Fruit fly (Drosophila melanogaster) S2 (cell line): ENCODE data around the gene CG11600.

Experiments used
- CG8478 ChIP-seq: fragments of >200 bp; optimal IDR thresholded peaks from 2 replicates; lab custom pipeline; 2018
- CTCF ChIP-seq, 2 experiments: fragments of >200 bp; optimal IDR thresholded peaks; 2 replicates each; lab custom pipeline; 2018

CG11600 gene

DNA sequence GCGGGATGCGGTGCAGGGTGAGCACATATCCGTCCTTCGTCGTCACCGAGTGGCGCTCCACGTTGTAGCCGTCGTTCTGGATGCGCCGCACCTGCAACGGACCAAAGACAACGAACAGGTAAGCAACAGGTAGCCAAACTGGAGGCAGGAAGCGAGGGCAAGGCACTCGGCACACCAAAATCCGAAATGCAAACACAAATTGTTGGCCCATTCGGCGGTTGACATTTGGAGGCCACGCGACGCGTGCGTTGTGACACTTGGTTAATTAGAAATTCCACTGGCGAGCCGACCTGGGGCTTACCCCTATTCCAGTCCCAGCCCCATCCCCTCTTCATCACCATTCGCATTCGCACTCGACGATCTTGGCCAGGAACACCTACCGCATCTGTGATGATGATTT is 5.3 kb downstream of the CG11600 start:
- TF ChIP-seq CTCF (optimal IDR thresholded peaks at IDR 0.05; lab: Kevin White, UChicago), result no peak
- TF ChIP-seq CG8478 (lab: Kevin White, UChicago), result no peak

DNA sequence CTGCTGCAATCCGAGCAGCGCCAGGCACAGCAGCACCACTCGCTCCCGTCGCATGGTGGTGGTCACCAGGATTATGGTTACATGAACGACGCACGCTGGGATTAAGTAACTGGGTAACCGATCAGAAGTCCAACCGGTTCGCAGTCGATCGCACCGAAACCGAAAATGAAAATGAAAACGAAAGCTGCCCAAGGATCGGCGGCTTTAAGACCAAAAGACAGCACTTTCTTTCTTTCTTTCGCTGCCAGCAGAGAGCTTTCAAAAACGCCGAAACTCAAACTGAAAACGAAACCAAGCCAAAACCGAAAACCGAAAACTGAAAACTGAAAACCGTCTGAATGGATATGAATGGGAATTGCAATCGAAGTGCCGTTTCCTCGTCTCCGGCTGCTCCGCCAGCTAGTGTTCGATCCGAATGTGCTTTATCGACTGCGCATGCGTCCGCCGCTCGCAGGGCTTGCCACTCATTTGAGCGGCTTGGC is 5.8 kb downstream of the CG11600 start, which contains the start of gene CG6753:
TSS of gene CG6753 (minus strand) at position 432 of the 482 bp plus-strand sequence.
- TF ChIP-seq CTCF (optimal IDR thresholded peaks at IDR 0.05; lab: Kevin White, UChicago), result no peak
- no peak for TF ChIP-seq CG8478 (lab: Kevin White, UChicago)

DNA sequence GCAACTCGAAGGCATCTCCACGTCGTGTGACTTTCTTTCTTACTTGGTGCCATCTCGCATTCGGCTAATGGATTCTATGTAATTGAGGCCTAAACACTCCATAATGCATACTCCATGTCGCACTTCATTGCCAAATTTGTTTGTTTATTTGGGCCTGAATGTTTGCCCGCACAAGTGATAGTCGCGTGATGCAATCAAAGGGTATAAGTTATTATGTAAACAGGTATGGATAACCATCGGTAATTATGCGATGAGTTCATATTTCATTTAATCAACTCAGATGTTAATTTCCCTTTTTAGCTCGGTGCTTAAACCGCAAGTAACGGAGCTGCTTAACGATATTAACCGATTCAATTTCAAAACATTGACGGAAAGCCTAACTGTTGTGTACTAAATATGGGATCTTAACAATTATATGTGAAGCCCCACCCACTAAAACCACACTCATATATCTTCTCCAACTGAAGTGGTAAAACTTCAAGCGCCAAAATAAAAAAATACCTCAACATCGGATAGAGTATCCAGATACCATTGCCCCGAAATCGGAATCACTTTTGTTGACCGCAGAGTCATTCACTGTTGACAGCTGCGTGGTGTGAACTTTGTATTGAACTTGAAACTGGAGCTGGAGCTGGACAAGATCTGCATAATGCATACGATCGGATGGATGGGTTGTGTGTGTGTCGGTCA is 8.4 kb downstream of the CG11600 start:
- TF ChIP-seq CG8478 (lab: Kevin White, UChicago) (no peak), CTCF (optimal IDR thresholded peaks at IDR 0.05; lab: Kevin White, UChicago) (no peak)

DNA sequence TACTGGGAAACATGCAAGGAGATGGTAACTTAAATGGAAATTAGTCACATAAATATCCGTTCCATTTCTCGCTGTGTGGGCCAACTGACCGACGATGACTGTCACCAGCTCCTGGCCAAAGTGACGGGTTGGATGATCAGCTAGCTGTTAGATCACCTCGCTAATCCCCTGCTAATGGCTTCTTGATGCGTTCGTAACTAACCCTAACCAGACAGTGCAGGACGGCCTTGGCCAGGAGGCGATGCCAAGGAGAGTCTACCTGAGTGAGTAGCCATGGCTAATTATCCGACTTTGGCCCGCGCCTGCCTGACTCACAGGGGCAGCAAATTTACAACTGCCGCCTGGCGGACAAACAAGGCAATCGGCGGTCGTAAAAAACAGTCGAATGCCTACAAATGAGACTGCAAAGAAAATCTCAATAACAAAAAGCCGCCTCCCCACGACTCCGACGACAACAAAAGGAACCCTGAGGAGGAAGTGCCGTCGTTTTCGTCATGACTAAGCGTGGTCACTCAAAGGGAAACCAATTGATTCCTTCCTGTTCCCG is 9.5 kb downstream of the CG11600 start:
- TF ChIP-seq CTCF (optimal IDR thresholded peaks at IDR 0.05; lab: Kevin White, UChicago), result no peak
- no peak for TF ChIP-seq CG8478 (lab: Kevin White, UChicago)

DNA sequence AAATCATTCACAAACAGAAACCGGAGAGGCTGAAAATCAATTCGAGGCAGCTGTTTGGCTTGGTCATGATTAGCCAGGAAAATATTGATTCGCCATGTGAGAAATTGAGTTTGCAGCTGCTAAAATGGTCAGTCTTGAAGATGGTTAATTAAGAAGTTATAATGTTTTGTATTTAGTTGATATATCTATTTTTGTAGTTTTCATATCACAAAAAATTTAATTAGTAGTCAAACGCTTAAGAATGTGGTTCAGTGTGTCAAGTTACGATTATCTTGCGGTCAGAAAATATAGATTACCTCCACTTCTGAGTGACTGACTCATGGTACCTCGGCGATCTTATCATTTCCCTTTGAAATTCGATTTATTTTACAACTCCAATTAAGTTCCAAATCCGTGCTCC is 10.6 kb downstream of the CG11600 start:
- TF ChIP-seq CTCF (optimal IDR thresholded peaks at IDR 0.05; lab: Kevin White, UChicago) (no peak), CG8478 (lab: Kevin White, UChicago) (no peak)

DNA sequence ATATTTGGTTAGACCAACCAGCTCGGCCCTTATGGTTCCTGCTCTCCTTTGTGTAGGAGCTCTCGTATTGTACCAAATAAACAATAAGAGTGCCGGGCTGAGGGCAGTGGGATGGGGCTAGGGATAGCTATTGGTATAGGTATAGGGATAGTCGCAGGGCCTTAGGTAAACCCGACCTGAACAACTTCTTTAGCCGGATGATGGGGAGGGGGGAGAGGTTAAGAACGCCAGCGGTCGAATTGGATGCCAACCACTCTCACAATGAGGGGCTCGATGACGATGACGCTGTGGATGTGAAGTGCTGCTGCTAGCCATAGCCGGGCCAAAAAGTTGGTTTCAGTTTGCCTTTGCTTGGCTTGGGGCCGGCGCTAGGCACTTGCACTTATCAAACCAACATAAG is 11.0 kb downstream of the CG11600 start:
- TF ChIP-seq CG8478 (lab: Kevin White, UChicago) (no peak), CTCF (optimal IDR thresholded peaks at IDR 0.05; lab: Kevin White, UChicago) (no peak)

DNA sequence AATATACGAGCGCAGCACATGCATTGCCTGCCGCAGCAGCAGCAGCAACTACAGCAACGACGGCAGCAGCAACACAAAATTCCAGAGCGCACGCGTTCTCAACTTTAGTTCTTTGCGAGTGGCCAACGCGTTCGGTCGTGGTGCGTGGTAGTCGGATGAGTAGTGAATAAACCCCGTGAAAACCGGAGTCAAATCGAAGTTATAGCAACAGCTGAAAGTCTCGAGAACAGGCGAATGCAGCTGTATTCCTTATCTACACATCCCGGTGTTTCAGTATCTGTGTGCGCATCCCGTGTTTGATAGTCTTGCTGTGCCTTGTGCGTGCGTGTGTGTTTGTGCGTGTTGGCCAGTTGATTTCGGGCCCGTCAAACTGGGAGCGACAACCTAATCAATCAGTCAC is 11.6 kb downstream of the CG11600 start, which contains the start of gene Dtg:
TSS of gene Dtg (plus strand) at position 105 of the 400 bp plus-strand sequence.
- TF ChIP-seq CTCF (optimal IDR thresholded peaks at IDR 0.05; lab: Kevin White, UChicago) (no peak), CG8478 (lab: Kevin White, UChicago) (no peak)

DNA sequence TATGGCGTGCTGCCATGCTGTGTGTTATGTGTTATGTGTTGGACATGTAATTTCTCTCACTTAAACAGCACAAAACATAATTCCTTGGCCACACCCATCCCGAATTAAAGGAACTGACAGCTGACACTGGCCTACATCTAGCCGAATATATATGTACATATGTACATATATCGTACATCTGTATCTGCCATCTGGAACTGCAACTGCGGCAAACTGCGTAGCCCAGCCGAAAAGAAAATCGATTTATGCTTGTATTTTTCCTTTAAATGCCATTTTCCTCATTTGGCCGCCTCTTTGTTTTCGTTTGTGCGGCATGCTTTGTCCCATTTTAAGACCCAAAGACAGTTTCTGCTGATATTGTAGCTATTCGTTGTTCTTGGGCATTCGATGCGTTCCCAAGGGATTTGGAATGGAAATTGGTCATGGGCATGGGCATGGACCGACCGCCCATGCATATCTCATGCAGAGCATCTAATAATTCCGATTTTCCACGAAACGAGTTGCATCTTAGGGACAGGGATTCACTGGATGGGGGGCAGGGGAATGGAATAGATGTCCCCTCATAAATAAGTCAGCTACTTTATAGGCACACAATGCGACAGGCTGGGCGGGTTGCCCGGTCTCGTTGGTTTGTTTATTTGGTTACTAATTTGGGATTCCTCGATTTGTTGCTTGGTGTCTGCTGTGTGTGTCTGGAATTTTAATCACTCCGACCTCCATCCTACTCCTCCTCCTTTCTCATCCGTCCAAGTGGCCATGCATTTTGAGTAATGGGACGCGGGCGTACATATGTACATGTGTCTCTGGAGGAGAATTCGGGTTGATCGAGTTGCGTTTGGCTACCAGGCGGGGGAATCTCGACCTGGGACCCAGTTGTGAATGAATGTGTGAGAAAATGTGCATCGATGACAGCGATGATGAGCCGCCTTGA is 13.0 kb downstream of the CG11600 start:
- TF ChIP-seq CG8478 (lab: Kevin White, UChicago) (no peak), CTCF (optimal IDR thresholded peaks at IDR 0.05; lab: Kevin White, UChicago) (no peak)

DNA sequence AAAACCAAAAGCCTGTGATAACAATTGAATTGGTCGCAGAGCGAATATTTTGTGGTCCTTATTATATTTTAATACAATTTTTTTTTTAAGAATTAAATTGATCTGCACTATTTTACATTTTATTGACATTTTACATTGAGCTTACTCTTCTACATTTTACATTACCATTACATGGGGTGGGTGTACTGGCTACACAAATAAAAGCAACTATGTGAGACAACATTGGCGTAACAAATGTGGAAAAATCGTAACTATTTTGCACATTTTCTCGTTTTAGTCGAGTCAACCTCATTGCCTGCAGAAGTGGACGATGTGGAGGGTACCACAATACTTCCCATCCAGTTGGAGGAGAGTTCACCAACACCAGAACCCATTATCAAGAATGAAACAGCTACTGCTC is 14.2 kb downstream of the CG11600 start:
- TF ChIP-seq CG8478 (lab: Kevin White, UChicago) (no peak), CTCF (optimal IDR thresholded peaks at IDR 0.05; lab: Kevin White, UChicago) (peak; percentile 67 to 77)

DNA sequence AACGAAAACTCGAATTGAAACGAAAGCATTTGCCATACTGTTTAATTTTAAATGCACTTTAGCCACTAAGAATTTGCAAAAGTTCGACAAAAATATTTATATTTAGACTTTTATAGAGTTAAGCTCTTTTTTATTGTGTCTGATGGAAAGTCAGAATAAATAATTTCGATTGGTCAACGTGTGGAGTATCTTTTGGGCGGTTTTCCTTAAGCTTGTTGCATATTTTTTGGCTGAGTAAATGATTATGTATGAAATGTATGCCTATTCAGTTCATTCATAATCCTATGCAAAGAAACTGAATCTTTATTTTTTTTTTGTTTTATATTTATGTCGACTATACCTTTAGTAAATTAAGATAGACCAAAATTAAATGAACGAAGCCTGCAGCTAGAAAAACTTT is 16.4 kb downstream of the CG11600 start:
- TF ChIP-seq CG8478 (lab: Kevin White, UChicago), result no peak
- no peak for TF ChIP-seq CTCF (optimal IDR thresholded peaks at IDR 0.05; lab: Kevin White, UChicago)

DNA sequence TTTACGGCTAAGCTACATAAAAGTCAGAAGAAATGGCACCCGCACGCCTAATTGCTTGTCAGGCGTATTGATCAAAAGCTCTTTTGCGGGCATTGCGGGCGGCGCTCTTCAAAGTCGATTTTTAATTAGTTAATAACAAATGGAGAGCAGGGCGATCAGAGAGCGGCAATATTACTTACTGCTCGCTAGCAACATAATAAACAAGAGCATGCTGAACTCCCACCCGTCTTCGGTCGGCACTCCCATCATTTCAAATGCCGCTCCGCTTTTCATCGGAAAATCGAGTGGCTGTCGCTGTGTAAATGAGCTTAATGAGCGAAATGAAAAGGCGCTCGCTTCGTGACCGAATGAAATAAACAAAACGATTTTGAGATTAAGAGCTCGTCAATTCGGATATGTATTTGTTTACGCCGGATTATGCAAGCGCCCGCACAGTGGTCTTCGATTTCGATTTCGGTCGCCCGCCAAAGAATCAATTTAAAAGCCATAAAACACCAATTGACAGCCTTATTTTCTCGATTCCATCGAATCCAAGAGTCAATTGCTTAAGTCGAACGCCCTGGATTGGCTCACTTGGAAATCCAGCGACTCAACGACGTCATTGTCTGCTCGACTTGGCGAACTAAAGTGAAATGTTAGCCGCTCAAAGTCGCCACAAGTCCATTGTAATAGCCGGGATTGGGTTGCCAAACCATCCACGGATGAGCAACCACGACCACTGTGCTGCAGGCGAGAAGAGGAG is 17.3 kb downstream of the CG11600 start:
- no peak for TF ChIP-seq CTCF (optimal IDR thresholded peaks at IDR 0.05; lab: Kevin White, UChicago)
- TF ChIP-seq CG8478 (lab: Kevin White, UChicago), result no peak

DNA sequence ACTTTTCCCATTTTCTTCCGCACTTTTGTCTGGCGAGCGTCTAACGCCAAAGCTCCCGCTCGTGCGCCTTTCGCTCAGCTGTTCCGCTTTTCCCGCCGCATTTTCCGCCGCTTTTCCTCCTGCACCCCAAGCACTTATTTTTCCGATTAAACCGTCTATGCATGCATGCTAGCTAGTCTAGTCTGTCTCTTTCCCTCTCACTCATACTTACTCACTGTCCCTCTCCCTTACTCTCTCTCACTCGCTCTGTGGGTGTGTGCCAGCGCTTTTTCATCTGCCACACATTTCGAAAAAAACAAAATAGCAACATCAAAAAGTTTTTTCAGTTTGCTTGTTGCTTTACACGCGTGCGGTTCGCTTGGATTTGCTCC is 17.9 kb downstream of the CG11600 start, which contains the start of gene CG6225:
TSS of gene CG6225 (plus strand) at position 325 of the 371 bp plus-strand sequence.
- TF ChIP-seq CG8478 (lab: Kevin White, UChicago) (no peak), CTCF (optimal IDR thresholded peaks at IDR 0.05; lab: Kevin White, UChicago) (no peak)

DNA sequence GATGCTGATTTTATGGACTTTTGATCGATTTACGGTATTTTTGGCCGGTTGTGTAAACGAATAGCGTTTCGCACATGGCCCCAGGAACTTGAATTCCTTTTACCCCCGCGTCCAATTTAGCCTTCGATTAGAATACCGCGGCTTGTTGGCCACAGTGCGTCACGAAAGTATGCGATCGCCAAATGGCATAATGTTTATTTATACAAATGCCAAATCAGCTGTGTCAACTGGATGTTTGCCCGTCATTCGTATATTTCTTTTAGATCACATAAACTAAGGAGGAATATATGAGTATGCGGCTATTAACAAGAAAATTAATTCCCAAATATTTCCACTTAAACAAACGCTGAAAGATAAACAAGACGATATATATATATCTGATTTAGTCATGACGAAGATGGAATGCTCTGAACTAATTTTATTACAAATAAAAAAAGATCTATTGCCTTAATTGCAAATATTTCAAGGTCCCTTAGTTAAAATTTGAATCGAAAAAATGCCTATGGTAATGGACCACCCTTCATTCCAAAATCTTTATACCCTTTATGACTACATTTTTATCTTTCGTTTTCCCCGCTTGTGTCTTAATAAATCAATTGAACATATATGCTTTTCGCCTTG is 20.7 kb downstream of the CG11600 start:
- TF ChIP-seq CTCF (optimal IDR thresholded peaks at IDR 0.05; lab: Kevin White, UChicago) (no peak), CG8478 (lab: Kevin White, UChicago) (no peak)
